Fruit fly (Drosophila melanogaster): ENCODE data around the gene CG42613.

CG42613 gene

DNA sequence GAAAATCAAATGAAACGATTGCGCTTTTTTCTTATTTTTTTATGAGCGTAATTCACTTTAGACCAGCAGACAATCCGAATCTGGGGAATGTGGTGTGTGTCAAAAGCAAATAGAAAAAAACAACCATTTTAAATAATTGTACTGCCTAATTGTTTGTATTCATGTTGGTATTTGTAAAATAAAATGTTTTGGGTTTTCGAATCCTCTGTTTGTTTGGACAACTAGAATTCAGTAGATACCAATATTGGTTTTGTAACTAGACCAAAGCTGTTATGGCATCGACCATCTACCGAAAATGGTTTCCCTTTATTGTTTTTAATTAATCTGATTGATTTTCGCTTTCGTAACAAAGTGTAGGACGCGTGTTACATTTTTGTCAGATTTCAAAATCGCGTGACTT is 81.9 kb downstream of the CG42613 start:
- TF ChIP-seq Med (GFP tag) (peak; percentile 88), sc (optimal IDR thresholded peaks at IDR 0.05) (no peak), sc (GFP tag; optimal IDR thresholded peaks at IDR 0.05) (no peak), CG6654 (GFP tag; optimal IDR thresholded peaks at IDR 0.05) (no peak), CG11504 (tag; optimal IDR thresholded peaks at IDR 0.05) (peak; percentile 9), sens (GFP tag) (peak; percentile 74), CG14710 (tag; optimal IDR thresholded peaks at IDR 0.05) (peak; percentile 12), nmo (GFP tag; optimal IDR thresholded peaks at IDR 0.05) (peak; percentile 10), CG15514 (GFP tag; optimal IDR thresholded peaks at IDR 0.05) (peak; percentile 9), Antp (GFP tag; optimal IDR thresholded peaks at IDR 0.05) (no peak), CG1024 (GFP tag; IDR thresholded peaks at IDR 0.05) (no peak), CG17361 (GFP tag; IDR thresholded peaks at IDR 0.05) (0 out of 3 replicates have a peak, but pooled peaks have one; percentile 22), ftz-f1 (GFP tag; optimal IDR thresholded peaks at IDR 0.05) (no peak), CG11560 (tag; IDR thresholded peaks at IDR 0.05) (no peak), CG2116 (GFP tag; optimal IDR thresholded peaks at IDR 0.05) (no peak), CG7271 (tag; optimal IDR thresholded peaks at IDR 0.05) (peak; percentile 76), CG7987 (GFP tag; optimal IDR thresholded peaks at IDR 0.05) (peak; percentile 2), CoRest (tag; optimal IDR thresholded peaks at IDR 0.05) (peak; percentile 39), Hmx (GFP tag; optimal IDR thresholded peaks at IDR 0.05) (no peak), sd (tag; optimal IDR thresholded peaks at IDR 0.05) (peak; percentile 33), CG9727 (GFP tag; optimal IDR thresholded peaks at IDR 0.05) (peak; percentile 42), Blimp-1 (GFP tag; optimal IDR thresholded peaks at IDR 0.05) (peak; percentile 34), CG2678 (tag; optimal IDR thresholded peaks at IDR 0.05) (peak; percentile 56), CG12071 (GFP tag; optimal IDR thresholded peaks at IDR 0.05) (peak; percentile 8), dysf (GFP tag; IDR thresholded peaks at IDR 0.05) (peak; percentile 38; the same call in 2 of the 3 replicates), H15 (GFP tag; IDR thresholded peaks at IDR 0.05) (no peak), unpg (GFP tag; optimal IDR thresholded peaks at IDR 0.05) (peak; percentile 33), gem (tag; optimal IDR thresholded peaks at IDR 0.05) (peak; percentile 46), PHDP (tag; optimal IDR thresholded peaks at IDR 0.05) (peak; percentile 52), CG6813 (GFP tag; optimal IDR thresholded peaks at IDR 0.05) (peak; percentile 25), ems (GFP tag; optimal IDR thresholded peaks at IDR 0.05) (no peak), CG1647 (GFP tag; optimal IDR thresholded peaks at IDR 0.05) (peak; percentile 13), caup (GFP tag; optimal IDR thresholded peaks at IDR 0.05; ENCODE audit: severe bottlenecking) (peak; percentile 45), CG10462 (GFP tag; optimal IDR thresholded peaks at IDR 0.05) (no peak), CG15269 (tag; optimal IDR thresholded peaks at IDR 0.05) (peak; percentile 21), CG1233 (GFP tag; optimal IDR thresholded peaks at IDR 0.05) (peak; percentile 20), CG11695 (GFP tag; IDR thresholded peaks at IDR 0.05) (peak; percentile 41; the same call in 1 of the 3 replicates), mld (GFP tag; IDR thresholded peaks at IDR 0.05; ENCODE audit: partially characterized antibody) (no peak), ac (GFP tag; optimal IDR thresholded peaks at IDR 0.05) (peak; percentile 5), Ssrp (tag; optimal IDR thresholded peaks at IDR 0.05) (no peak), CG17568 (GFP tag; optimal IDR thresholded peaks at IDR 0.05) (peak; percentile 6), Max (GFP tag; optimal IDR thresholded peaks at IDR 0.05) (peak; percentile 7), Meics (GFP tag; optimal IDR thresholded peaks at IDR 0.05) (peak; percentile 39), ara (GFP tag; IDR thresholded peaks at IDR 0.05) (0 out of 2 replicates have a peak, but pooled peaks have one; percentile 38), chm (GFP tag; IDR thresholded peaks at IDR 0.05) (peak; percentile 48; the same call in 1 of the 2 replicates), tll (GFP tag; optimal IDR thresholded peaks at IDR 0.05) (peak in 1 of 2 experiments; percentile 36), bab2 (GFP tag; optimal IDR thresholded peaks at IDR 0.05) (peak; percentile 62), fd102C (GFP tag; optimal IDR thresholded peaks at IDR 0.05) (peak; percentile 47), ab (GFP tag; optimal IDR thresholded peaks at IDR 0.05) (no peak), CG7839 (tag; optimal IDR thresholded peaks at IDR 0.05) (peak; percentile 53)
